Worm (Caenorhabditis elegans): ENCODE measurements around the gene T16G12.12.

DNA sequence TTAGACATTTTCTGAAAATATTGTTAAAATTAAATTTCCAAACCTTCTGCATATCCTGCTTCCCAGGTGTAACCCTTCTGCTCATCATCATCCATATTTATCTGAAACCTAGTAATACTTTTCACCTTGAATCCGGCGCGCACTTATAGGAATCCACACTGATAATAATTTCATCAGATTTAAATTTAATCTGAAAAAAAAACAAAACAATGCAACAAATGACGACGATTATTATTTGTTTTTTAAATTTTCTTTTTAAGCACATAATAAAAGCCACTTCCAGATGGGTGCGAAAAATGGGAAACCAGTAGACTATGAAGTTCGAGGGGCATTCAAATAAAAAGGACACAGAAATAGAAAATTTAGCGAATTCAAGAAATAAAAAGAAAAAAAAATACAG, 37.3 kb downstream of the T16G12.12 start, which contains the start of gene gtf-2H2C:
- TF ChIP-seq zag-1 (tag; optimal IDR thresholded peaks at IDR 0.05) (no peak), alr-1 (tag; optimal IDR thresholded peaks at IDR 0.05; ENCODE audit: borderline replicate concordance) (no peak), hlh-4 (tag; optimal IDR thresholded peaks at IDR 0.05) (no peak), aly-2 (tag; optimal IDR thresholded peaks at IDR 0.05) (no peak), nhr-85 (tag) (peak; percentile 4), unc-130 (tag; optimal IDR thresholded peaks at IDR 0.05) (no peak), fos-1 (tag; optimal IDR thresholded peaks at IDR 0.05) (no peak), blmp-1 (tag; optimal IDR thresholded peaks at IDR 0.05) (no peak), ama-1 (optimal IDR thresholded peaks at IDR 0.05) (no peak)

All from whole organism, L1 larva.